Worm (Caenorhabditis elegans) whole organism, L2 larva: ENCODE results near the gene snu-23.

Experiments
- C34F6.9 ChIP-seq: fragments of 150-350 bp; optimal IDR thresholded peaks from 2 replicates; lab custom pipeline; 2014; ENCODE audit warnings: missing biosample characterization, missing genetic modification characterization
- F13H6.1 ChIP-seq: sonication (generic microtip); optimal IDR thresholded peaks from 2 replicates; lab custom pipeline; 2016; ENCODE audit warnings: missing genetic modification characterization, missing compliant biosample characterization
- R02D3.7 ChIP-seq: fragments of 150-350 bp; optimal IDR thresholded peaks from 2 replicates; lab custom pipeline; 2014; ENCODE audit warnings: missing biosample characterization, missing genetic modification characterization
- Y55F3AM.14 ChIP-seq: fragments of 200-800 bp; sonication (Bioruptor generic); optimal IDR thresholded peaks from 2 replicates; lab custom pipeline; 2018; ENCODE audit warnings: mild to moderate bottlenecking, missing genetic modification characterization, missing compliant biosample characterization
- ZK546.5 ChIP-seq: sonication (generic microtip); optimal IDR thresholded peaks from 2 replicates; lab custom pipeline; 2017; ENCODE audit warnings: missing biosample characterization, missing genetic modification characterization
- alr-1 ChIP-seq: fragments of 150-350 bp; optimal IDR thresholded peaks from 2 replicates; lab custom pipeline; 2014; ENCODE audit warnings: missing biosample characterization, missing genetic modification characterization
- aly-2 ChIP-seq: fragments of 150-350 bp; optimal IDR thresholded peaks from 2 replicates; lab custom pipeline; 2014; ENCODE audit warnings: missing biosample characterization, missing genetic modification characterization
- ama-1 ChIP-seq: fragments of 150-350 bp; optimal IDR thresholded peaks from 2 replicates; lab custom pipeline; 2018; ENCODE audit warnings: inconsistent platforms
- ceh-16 ChIP-seq: fragments of 150-350 bp; optimal IDR thresholded peaks from 2 replicates; lab custom pipeline; 2014; ENCODE audit warnings: missing biosample characterization, missing genetic modification characterization
- ceh-82 ChIP-seq: fragments of 150-350 bp; optimal IDR thresholded peaks from 2 replicates; lab custom pipeline; 2014; ENCODE audit warnings: missing biosample characterization, missing genetic modification characterization
- crh-2 ChIP-seq: sonication (generic microtip); optimal IDR thresholded peaks from 2 replicates; lab custom pipeline; 2017; ENCODE audit warnings: missing biosample characterization, missing genetic modification characterization
- dmd-4 ChIP-seq: sonication (generic microtip); optimal IDR thresholded peaks from 2 replicates; lab custom pipeline; 2017; ENCODE audit warnings: missing biosample characterization, missing genetic modification characterization
- egl-27 ChIP-seq: sonication (generic microtip); optimal IDR thresholded peaks from 3 replicates; lab custom pipeline; 2017; ENCODE audit warnings: missing biosample characterization, missing genetic modification reagents, missing genetic modification characterization
- fos-1 ChIP-seq: fragments of 150-350 bp; optimal IDR thresholded peaks from 2 replicates; lab custom pipeline; 2014; ENCODE audit warnings: missing biosample characterization, missing genetic modification characterization
- gmeb-1 ChIP-seq: fragments of 150-350 bp; optimal IDR thresholded peaks from 2 replicates; lab custom pipeline; 2014; ENCODE audit warnings: missing biosample characterization, missing genetic modification characterization
- lin-11 ChIP-seq: fragments of 150-350 bp; sonication (generic microtip); optimal IDR thresholded peaks from 2 replicates; lab custom pipeline; 2014; ENCODE audit warnings: missing biosample characterization, missing genetic modification characterization, inconsistent platforms, mixed read lengths
- lin-13 ChIP-seq: fragments of 150-350 bp; optimal IDR thresholded peaks from 2 replicates; lab custom pipeline; 2014; ENCODE audit warnings: missing biosample characterization, missing genetic modification reagents, missing genetic modification characterization
- lin-39 ChIP-seq: fragments of 150-350 bp; optimal IDR thresholded peaks from 2 replicates; lab custom pipeline; 2014; ENCODE audit warnings: missing biosample characterization, missing genetic modification reagents, missing genetic modification characterization
- lsy-2 ChIP-seq, 2 experiments: fragments of 150-350 bp in 1 of 2; sonication (generic microtip) in 1 of 2; optimal IDR thresholded peaks; 2 replicates each; lab custom pipeline; 2014 to 2017; ENCODE audit warnings: missing biosample characterization in 2 of 2, missing genetic modification characterization in 2 of 2
- mab-5 ChIP-seq: fragments of 150-350 bp; optimal IDR thresholded peaks from 2 replicates; lab custom pipeline; 2014; ENCODE audit warnings: missing biosample characterization, missing genetic modification characterization
- mbf-1 ChIP-seq: sonication (generic microtip); optimal IDR thresholded peaks from 2 replicates; lab custom pipeline; 2017; ENCODE audit warnings: missing biosample characterization, missing genetic modification characterization
- mdl-1 ChIP-seq, 2 experiments: fragments of 150-350 bp in 1 of 2; sonication (generic microtip) in 1 of 2; optimal IDR thresholded peaks; 2 replicates each; lab custom pipeline; 2017; ENCODE audit warnings: missing biosample characterization in 2 of 2, missing genetic modification characterization in 2 of 2
- nhr-10 ChIP-seq: sonication (generic microtip); optimal IDR thresholded peaks from 2 replicates; lab custom pipeline; 2017; ENCODE audit warnings: missing biosample characterization, missing genetic modification characterization
- nhr-11 ChIP-seq: fragments of 150-350 bp; optimal IDR thresholded peaks from 2 replicates; lab custom pipeline; 2014; ENCODE audit warnings: missing biosample characterization, missing genetic modification characterization
- nhr-12 ChIP-seq: fragments of 150-350 bp; optimal IDR thresholded peaks from 2 replicates; lab custom pipeline; 2014; ENCODE audit warnings: missing biosample characterization, missing genetic modification characterization
- nhr-129 ChIP-seq: fragments of 150-350 bp; optimal IDR thresholded peaks from 2 replicates; lab custom pipeline; 2014; ENCODE audit warnings: missing biosample characterization, missing genetic modification characterization
- nhr-21 ChIP-seq: fragments of 150-350 bp; optimal IDR thresholded peaks from 2 replicates; lab custom pipeline; 2014; ENCODE audit warnings: missing biosample characterization, missing genetic modification characterization
- nhr-23 ChIP-seq: fragments of 150-350 bp; optimal IDR thresholded peaks from 2 replicates; lab custom pipeline; 2014; ENCODE audit warnings: missing biosample characterization, missing genetic modification reagents, missing genetic modification characterization
- nhr-237 ChIP-seq: fragments of 150-350 bp; optimal IDR thresholded peaks from 2 replicates; lab custom pipeline; 2014; ENCODE audit warnings: missing biosample characterization, missing genetic modification characterization
- nhr-25 ChIP-seq: fragments of 150-350 bp; sonication (generic microtip); optimal IDR thresholded peaks from 3 replicates; lab custom pipeline; 2014; ENCODE audit warnings: missing biosample characterization, missing genetic modification characterization
- nhr-6 ChIP-seq: fragments of 150-350 bp; optimal IDR thresholded peaks from 2 replicates; lab custom pipeline; 2014; ENCODE audit warnings: missing biosample characterization, missing genetic modification characterization
- nhr-77 ChIP-seq: fragments of 150-350 bp; optimal IDR thresholded peaks from 2 replicates; lab custom pipeline; 2014; ENCODE audit warnings: missing biosample characterization, missing genetic modification characterization
- peb-1 ChIP-seq: fragments of 150-350 bp; optimal IDR thresholded peaks from 2 replicates; lab custom pipeline; 2014; ENCODE audit warnings: missing biosample characterization, missing genetic modification characterization
- sem-4 ChIP-seq: fragments of 150-350 bp; optimal IDR thresholded peaks from 2 replicates; lab custom pipeline; 2014; ENCODE audit warnings: missing biosample characterization, missing genetic modification reagents, missing genetic modification characterization
- skn-1 ChIP-seq: sonication (generic microtip); optimal IDR thresholded peaks from 2 replicates; lab custom pipeline; 2017; ENCODE audit warnings: missing biosample characterization, missing genetic modification characterization
- sma-3 ChIP-seq: sonication (generic microtip); optimal IDR thresholded peaks from 2 replicates; lab custom pipeline; 2016; ENCODE audit warnings: missing genetic modification reagents, missing genetic modification characterization, missing compliant biosample characterization
- sma-9 ChIP-seq, 2 experiments: fragments of 150-350 bp in 1 of 2; sonication (generic microtip) in 1 of 2; optimal IDR thresholded peaks; 2 replicates each; lab custom pipeline; 2014 to 2016; ENCODE audit warnings: missing genetic modification characterization in 2 of 2, mild to moderate bottlenecking in 1 of 2, missing biosample characterization in 1 of 2, missing compliant biosample characterization in 1 of 2, missing genetic modification reagents in 1 of 2, moderate library complexity in 1 of 2
- unc-39 ChIP-seq: fragments of 150-350 bp; optimal IDR thresholded peaks from 2 replicates; lab custom pipeline; 2014; ENCODE audit warnings: missing biosample characterization, missing genetic modification characterization
- unc-55 ChIP-seq: fragments of 150-350 bp; sonication (generic microtip); optimal IDR thresholded peaks from 3 replicates; lab custom pipeline; 2014; ENCODE audit warnings: missing biosample characterization, missing genetic modification reagents, missing genetic modification characterization
- unc-62 ChIP-seq: fragments of 150-350 bp; optimal IDR thresholded peaks from 2 replicates; lab custom pipeline; 2014; ENCODE audit warnings: missing biosample characterization, missing genetic modification reagents, missing genetic modification characterization
- zag-1 ChIP-seq: fragments of 150-350 bp; optimal IDR thresholded peaks from 2 replicates; lab custom pipeline; 2014; ENCODE audit warnings: missing biosample characterization, missing genetic modification characterization
- ztf-1 ChIP-seq: fragments of 200-800 bp; sonication (Bioruptor generic); conservative IDR thresholded peaks from 2 replicates; pipeline ENCODE4 v1.3.6; 2022; ENCODE audit warnings: missing genetic modification characterization, missing compliant biosample characterization
- ztf-11 ChIP-seq: sonication (generic microtip); optimal IDR thresholded peaks from 2 replicates; lab custom pipeline; 2017; ENCODE audit warnings: missing biosample characterization, missing genetic modification characterization
- ztf-4 ChIP-seq: fragments of 150-350 bp; optimal IDR thresholded peaks from 2 replicates; lab custom pipeline; 2014; ENCODE audit warnings: missing biosample characterization, missing genetic modification characterization

snu-23 gene

DNA sequence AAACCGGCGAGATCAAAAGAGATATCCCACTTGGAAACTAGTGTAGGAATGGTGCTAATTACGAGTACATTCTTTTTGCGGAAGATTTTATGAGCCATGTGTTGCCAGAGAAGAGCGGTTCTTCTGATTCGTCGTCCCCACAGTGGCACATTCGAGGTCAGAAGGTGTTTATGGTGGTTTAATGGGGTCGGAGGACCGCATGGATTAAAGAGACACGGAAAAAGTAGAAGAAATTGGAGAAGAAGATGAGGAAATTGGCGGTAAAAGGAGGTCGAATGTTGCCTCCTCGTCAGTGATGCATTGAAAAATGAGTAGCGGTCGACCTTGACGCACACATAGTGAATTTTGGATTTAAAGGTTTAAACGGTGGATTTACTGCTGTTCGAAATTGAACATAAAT, 36.4 kb downstream of the snu-23 start:
- TF ChIP-seq skn-1 (tag; lab: Kevin White, UChicago) (no peak), nhr-237 (tag; lab: Kevin White, UChicago) (no peak), ztf-11 (tag; lab: Kevin White, UChicago) (no peak), ztf-4 (tag; lab: Kevin White, UChicago) (no peak), unc-55 (GFP tag; lab: Kevin White, UChicago) (no peak), nhr-25 (tag; lab: Kevin White, UChicago) (peak; percentile 4), nhr-129 (tag; lab: Kevin White, UChicago) (peak; percentile 22)

DNA sequence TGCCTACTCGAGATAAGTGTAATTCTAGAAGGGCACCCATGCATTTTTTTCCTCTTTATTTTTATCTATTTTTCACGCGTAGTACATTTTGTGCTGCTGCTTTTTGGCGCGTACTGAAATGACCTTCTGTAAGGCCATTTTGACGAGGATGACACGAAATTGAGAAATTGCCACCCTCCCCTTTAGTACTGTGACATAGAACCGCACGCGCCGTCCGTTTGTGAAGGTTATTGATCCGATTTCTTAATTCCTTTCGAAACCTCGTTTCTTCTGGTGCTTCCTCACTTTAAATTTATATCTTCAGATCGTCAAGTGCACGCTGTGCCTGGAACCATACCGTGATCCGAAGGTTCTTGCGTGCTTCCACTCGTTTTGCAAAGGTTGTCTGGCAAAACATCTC, 38.8 kb downstream of the snu-23 start:
- TF ChIP-seq nhr-25 (tag; lab: Kevin White, UChicago) (peak; percentile 17), nhr-10 (tag; lab: Kevin White, UChicago) (no peak), mab-5 (tag; lab: Kevin White, UChicago) (no peak)

DNA sequence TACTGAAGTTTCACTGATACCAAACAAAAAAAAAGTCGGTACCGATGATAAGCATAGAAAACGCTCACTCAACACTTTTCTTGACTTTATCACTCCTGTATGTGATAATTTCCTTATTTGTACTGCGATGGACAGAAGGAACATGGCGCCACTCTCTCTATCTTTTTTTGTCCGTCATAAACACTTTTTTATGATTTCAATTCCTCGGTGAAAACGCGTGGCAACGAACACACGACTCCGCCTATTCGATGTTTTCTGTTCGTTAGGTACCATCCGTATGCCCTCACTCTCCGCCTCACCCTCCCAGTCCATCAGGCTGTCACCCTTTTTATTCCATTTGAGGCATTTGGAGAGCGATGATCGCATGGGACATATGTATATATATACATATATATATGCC, 39.6 kb downstream of the snu-23 start:
- no peak for TF ChIP-seq Y55F3AM.14
- no peak for TF ChIP-seq unc-55 (GFP tag; lab: Kevin White, UChicago)
- TF ChIP-seq nhr-6 (tag; lab: Kevin White, UChicago): no peak
- no peak for TF ChIP-seq ceh-16 (tag; lab: Kevin White, UChicago)
- no peak for TF ChIP-seq lin-39
- no peak for TF ChIP-seq nhr-10 (tag; lab: Kevin White, UChicago)
- TF ChIP-seq nhr-129 (tag; lab: Kevin White, UChicago): no peak
- TF ChIP-seq ztf-1 (GFP tag; lab: Robert Waterston, UW): no peak
- no peak for TF ChIP-seq egl-27 (tag; lab: Kevin White, UChicago)
- no peak for TF ChIP-seq nhr-23 (tag; lab: Kevin White, UChicago)
- no peak for TF ChIP-seq unc-62 (GFP tag; lab: Kevin White, UChicago)
- TF ChIP-seq nhr-21 (tag; lab: Kevin White, UChicago): no peak
- no peak for TF ChIP-seq sma-3 (GFP tag; lab: Kevin White, UChicago)
- peak; percentile 85 for TF ChIP-seq fos-1
- TF ChIP-seq sma-9 (GFP tag; optimal IDR thresholded peaks at IDR 0.05; lab: Kevin White, UChicago): peak; percentile 29
- TF ChIP-seq sma-9 (tag; optimal IDR thresholded peaks at IDR 0.05; lab: Kevin White, UChicago): no peak

DNA sequence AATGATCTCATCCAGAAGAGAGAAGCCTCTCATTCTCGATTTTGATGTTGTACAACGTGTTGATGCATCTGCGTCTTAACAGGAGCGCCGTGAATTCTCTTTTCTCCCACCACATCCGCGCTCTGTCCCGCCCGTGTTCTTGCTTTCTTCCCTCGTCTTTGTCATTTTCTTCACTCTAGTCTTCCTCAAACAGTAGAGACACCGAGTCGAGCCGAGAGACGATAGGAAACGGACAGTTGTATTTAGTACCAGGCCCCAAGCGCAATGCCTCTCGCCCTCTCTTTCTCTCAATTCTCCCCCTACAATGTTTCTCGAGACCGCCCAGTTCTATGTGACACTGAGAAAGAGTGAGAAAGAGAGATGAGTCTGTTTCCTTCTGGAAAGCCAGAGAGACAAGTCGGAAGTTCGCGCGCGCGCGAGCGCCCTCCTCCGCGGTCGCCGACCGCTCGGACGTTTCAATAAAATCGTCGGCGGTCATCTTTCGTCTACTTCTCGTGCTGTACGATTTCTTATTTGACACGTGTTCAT, 40.3 kb downstream of the snu-23 start, which contains the start of gene ZK112.4:
Gene ZK112.4 (minus strand): TSS at position 478 of the 528 bp plus-strand sequence.
- no peak for TF ChIP-seq peb-1 (tag; lab: Kevin White, UChicago)
- TF ChIP-seq nhr-10 (tag; lab: Kevin White, UChicago): no peak
- TF ChIP-seq sma-3 (GFP tag; lab: Kevin White, UChicago): peak; percentile 42
- TF ChIP-seq ZK546.5: peak; percentile 11
- no peak for TF ChIP-seq ceh-16 (tag; lab: Kevin White, UChicago)
- peak; percentile 67 for TF ChIP-seq unc-55 (GFP tag; lab: Kevin White, UChicago)
- TF ChIP-seq lin-13 (GFP tag; lab: Kevin White, UChicago): peak; percentile 67
- peak; percentile 75 for TF ChIP-seq egl-27 (tag; lab: Kevin White, UChicago)
- no peak for TF ChIP-seq ztf-1 (GFP tag; lab: Robert Waterston, UW)
- no peak for TF ChIP-seq aly-2 (tag; lab: Kevin White, UChicago)
- TF ChIP-seq Y55F3AM.14: peak; percentile 17
- TF ChIP-seq lsy-2 (tag; optimal IDR thresholded peaks at IDR 0.05; lab: Kevin White, UChicago): peak; percentile 49 to 77
- TF ChIP-seq nhr-12 (tag; lab: Kevin White, UChicago): no peak
- peak; percentile 70 for TF ChIP-seq crh-2 (tag; lab: Kevin White, UChicago)
- TF ChIP-seq ceh-82: no peak
- no peak for TF ChIP-seq mbf-1 (tag; lab: Kevin White, UChicago)
- no peak for TF ChIP-seq dmd-4
- peak; percentile 73 for TF ChIP-seq C34F6.9 (tag; lab: Kevin White, UChicago)
- no peak for TF ChIP-seq R02D3.7 (tag; lab: Kevin White, UChicago)
- TF ChIP-seq lin-11 (tag; lab: Kevin White, UChicago): peak; percentile 13
- TF ChIP-seq nhr-11 (tag; lab: Kevin White, UChicago): peak; percentile 41
- peak; percentile 68 for TF ChIP-seq ama-1
- no peak for TF ChIP-seq nhr-77
- no peak for TF ChIP-seq alr-1 (tag; lab: Kevin White, UChicago)
- peak; percentile 95 for TF ChIP-seq F13H6.1
- TF ChIP-seq sma-9 (GFP tag; optimal IDR thresholded peaks at IDR 0.05; lab: Kevin White, UChicago): peak; percentile 8
- TF ChIP-seq sma-9 (tag; optimal IDR thresholded peaks at IDR 0.05; lab: Kevin White, UChicago): no peak
- peak; percentile 43 to 46 for TF ChIP-seq mdl-1 (tag; optimal IDR thresholded peaks at IDR 0.05; lab: Kevin White, UChicago)
- peak; percentile 0 for TF ChIP-seq gmeb-1 (tag; lab: Kevin White, UChicago)
- TF ChIP-seq sem-4 (tag; lab: Kevin White, UChicago): peak; percentile 72
- TF ChIP-seq nhr-25 (tag; lab: Kevin White, UChicago): peak; percentile 30
- peak; percentile 42 for TF ChIP-seq zag-1 (tag; lab: Kevin White, UChicago)
- peak; percentile 86 for TF ChIP-seq nhr-129 (tag; lab: Kevin White, UChicago)
- peak; percentile 82 for TF ChIP-seq ztf-4 (tag; lab: Kevin White, UChicago)
- TF ChIP-seq nhr-237 (tag; lab: Kevin White, UChicago): no peak
- no peak for TF ChIP-seq lin-39
- no peak for TF ChIP-seq mab-5 (tag; lab: Kevin White, UChicago)
- TF ChIP-seq ztf-11 (tag; lab: Kevin White, UChicago): no peak
- TF ChIP-seq unc-39 (tag; lab: Kevin White, UChicago): no peak
- TF ChIP-seq nhr-6 (tag; lab: Kevin White, UChicago): peak; percentile 41
- TF ChIP-seq nhr-21 (tag; lab: Kevin White, UChicago): no peak
